Worm (Caenorhabditis elegans) whole organism, L3 larva: ENCODE measurements around the gene kel-1.

Experiments
- R02D3.7 ChIP-seq: fragments of 150-350 bp; optimal IDR thresholded peaks from 2 replicates; lab custom pipeline; 2014; ENCODE audit warnings: missing biosample characterization, missing genetic modification characterization
- ZK546.5 ChIP-seq: sonication (generic microtip); optimal IDR thresholded peaks from 2 replicates; lab custom pipeline; 2017; ENCODE audit warnings: missing biosample characterization, missing genetic modification characterization
- aly-2 ChIP-seq: fragments of 150-350 bp; optimal IDR thresholded peaks from 2 replicates; lab custom pipeline; 2014; ENCODE audit warnings: missing biosample characterization, missing genetic modification characterization
- ama-1 ChIP-seq: fragments of 150-350 bp; optimal IDR thresholded peaks from 2 replicates; lab custom pipeline; 2018
- ceh-28 ChIP-seq: fragments of 150-350 bp; optimal IDR thresholded peaks from 2 replicates; lab custom pipeline; 2014; ENCODE audit warnings: missing biosample characterization, missing genetic modification reagents, missing genetic modification characterization
- ceh-82 ChIP-seq: fragments of 150-350 bp; optimal IDR thresholded peaks from 2 replicates; lab custom pipeline; 2014; ENCODE audit warnings: missing biosample characterization, missing genetic modification characterization
- ceh-9 ChIP-seq: sonication (generic microtip); optimal IDR thresholded peaks from 2 replicates; lab custom pipeline; 2018; ENCODE audit warnings: missing biosample characterization, missing genetic modification characterization
- daf-12 ChIP-seq: fragments of 150-350 bp; optimal IDR thresholded peaks from 2 replicates; lab custom pipeline; 2014; ENCODE audit warnings: missing biosample characterization, missing genetic modification reagents, missing genetic modification characterization
- egl-5 ChIP-seq: fragments of 150-350 bp; optimal IDR thresholded peaks from 2 replicates; lab custom pipeline; 2017; ENCODE audit warnings: missing biosample characterization, missing genetic modification reagents, missing genetic modification characterization, inconsistent platforms
- elt-1 ChIP-seq: fragments of 150-350 bp; optimal IDR thresholded peaks from 2 replicates; lab custom pipeline; 2014; ENCODE audit warnings: missing biosample characterization, missing genetic modification characterization
- elt-2 ChIP-seq: sonication (generic microtip); optimal IDR thresholded peaks from 2 replicates; lab custom pipeline; 2016; ENCODE audit warnings: missing genetic modification reagents, mild to moderate bottlenecking, missing genetic modification characterization, missing compliant biosample characterization
- elt-3 ChIP-seq, 3 experiments: fragments of 150-350 bp in 1 of 3; sonication (generic microtip) in 2 of 3; optimal IDR thresholded peaks; 2 replicates in 2 of 3; 4 replicates in 1 of 3; lab custom pipeline; 2014 to 2017; ENCODE audit warnings: missing biosample characterization in 3 of 3, missing genetic modification characterization in 3 of 3
- eor-1 ChIP-seq, 2 experiments: fragments of 150-350 bp; optimal IDR thresholded peaks; 2 replicates each; lab custom pipeline; 2014 to 2018; ENCODE audit warnings: missing biosample characterization in 2 of 2, missing genetic modification characterization in 2 of 2
- fkh-10 ChIP-seq: sonication (generic microtip); optimal IDR thresholded peaks from 2 replicates; lab custom pipeline; 2017; ENCODE audit warnings: missing biosample characterization, missing genetic modification reagents, missing genetic modification characterization
- fos-1 ChIP-seq: fragments of 150-350 bp; optimal IDR thresholded peaks from 2 replicates; lab custom pipeline; 2014; ENCODE audit warnings: missing biosample characterization, missing genetic modification characterization
- hmg-11 ChIP-seq: sonication (generic microtip); optimal IDR thresholded peaks from 2 replicates; lab custom pipeline; 2016; ENCODE audit warnings: missing genetic modification characterization, missing compliant biosample characterization
- jun-1 ChIP-seq: fragments of 150-350 bp; optimal IDR thresholded peaks from 2 replicates; lab custom pipeline; 2014; ENCODE audit warnings: missing biosample characterization, missing genetic modification reagents, missing genetic modification characterization
- lin-15B ChIP-seq: fragments of 150-350 bp; optimal IDR thresholded peaks from 2 replicates; lab custom pipeline; 2014; ENCODE audit warnings: missing biosample characterization, missing genetic modification characterization
- lin-39 ChIP-seq: fragments of 150-350 bp; optimal IDR thresholded peaks from 2 replicates; lab custom pipeline; 2018; ENCODE audit warnings: missing biosample characterization, missing genetic modification reagents, missing genetic modification characterization
- lsy-12 ChIP-seq: sonication (generic microtip); optimal IDR thresholded peaks from 2 replicates; lab custom pipeline; 2016; ENCODE audit warnings: mild to moderate bottlenecking, missing genetic modification characterization, missing compliant biosample characterization
- mdl-1 ChIP-seq: fragments of 150-350 bp; optimal IDR thresholded peaks from 2 replicates; lab custom pipeline; 2014; ENCODE audit warnings: missing biosample characterization, missing genetic modification characterization
- mml-1 ChIP-seq: fragments of 150-350 bp; sonication (generic microtip); optimal IDR thresholded peaks from 3 replicates; lab custom pipeline; 2014; ENCODE audit warnings: missing biosample characterization, missing genetic modification characterization
- nfya-1 ChIP-seq: sonication (generic microtip); optimal IDR thresholded peaks from 2 replicates; lab custom pipeline; 2017; ENCODE audit warnings: missing genetic modification characterization, mild to moderate bottlenecking, missing compliant biosample characterization, antibody characterized with exemption, moderate library complexity; ENCODE audit not compliant: insufficient read depth
- nhr-12 ChIP-seq: fragments of 150-350 bp; optimal IDR thresholded peaks from 2 replicates; lab custom pipeline; 2014; ENCODE audit warnings: missing biosample characterization, missing genetic modification characterization
- nhr-23 ChIP-seq: fragments of 150-350 bp; optimal IDR thresholded peaks from 2 replicates; lab custom pipeline; 2014; ENCODE audit warnings: missing biosample characterization, missing genetic modification reagents, missing genetic modification characterization
- nhr-237 ChIP-seq: fragments of 150-350 bp; optimal IDR thresholded peaks from 2 replicates; lab custom pipeline; 2014; ENCODE audit warnings: missing biosample characterization, missing genetic modification characterization
- nhr-25 ChIP-seq: sonication (generic microtip); optimal IDR thresholded peaks from 2 replicates; lab custom pipeline; 2017; ENCODE audit warnings: missing biosample characterization, missing genetic modification characterization
- nhr-28 ChIP-seq: fragments of 150-350 bp; optimal IDR thresholded peaks from 2 replicates; lab custom pipeline; 2014; ENCODE audit warnings: missing biosample characterization, missing genetic modification characterization
- nhr-43 ChIP-seq: sonication (generic microtip); optimal IDR thresholded peaks from 2 replicates; lab custom pipeline; 2016; ENCODE audit warnings: mild to moderate bottlenecking, missing genetic modification characterization, missing compliant biosample characterization; ENCODE audit not compliant: poor library complexity, severe bottlenecking
- nhr-67 ChIP-seq: fragments of 150-350 bp; optimal IDR thresholded peaks from 2 replicates; lab custom pipeline; 2014; ENCODE audit warnings: missing biosample characterization, missing genetic modification characterization
- nhr-76 ChIP-seq: fragments of 150-350 bp; sonication (generic microtip); optimal IDR thresholded peaks from 5 replicates; lab custom pipeline; 2014; ENCODE audit warnings: missing biosample characterization, missing genetic modification characterization
- nhr-77 ChIP-seq: fragments of 150-350 bp; optimal IDR thresholded peaks from 2 replicates; lab custom pipeline; 2014; ENCODE audit warnings: missing biosample characterization, missing genetic modification characterization
- pha-4 ChIP-seq: fragments of 150-350 bp; optimal IDR thresholded peaks from 2 replicates; lab custom pipeline; 2014; ENCODE audit warnings: missing biosample characterization, missing genetic modification reagents, missing genetic modification characterization
- pqm-1 ChIP-seq: fragments of 150-350 bp; optimal IDR thresholded peaks from 2 replicates; lab custom pipeline; 2017; ENCODE audit warnings: missing biosample characterization, missing genetic modification characterization, inconsistent platforms
- sea-2 ChIP-seq: fragments of 150-350 bp; sonication (generic microtip); optimal IDR thresholded peaks from 4 replicates; lab custom pipeline; 2014; ENCODE audit warnings: missing biosample characterization, missing genetic modification reagents, missing genetic modification characterization
- skn-1 ChIP-seq: fragments of 150-350 bp; optimal IDR thresholded peaks from 2 replicates; lab custom pipeline; 2014; ENCODE audit warnings: missing biosample characterization, missing genetic modification characterization
- snpc-4 ChIP-seq: fragments of 150-350 bp; optimal IDR thresholded peaks from 2 replicates; lab custom pipeline; 2014; ENCODE audit warnings: missing biosample characterization, missing genetic modification characterization
- tbx-2 ChIP-seq: sonication (generic microtip); optimal IDR thresholded peaks from 2 replicates; lab custom pipeline; 2016; ENCODE audit warnings: mild to moderate bottlenecking, missing genetic modification characterization, missing compliant biosample characterization
- unc-39 ChIP-seq: sonication (generic microtip); optimal IDR thresholded peaks from 4 replicates; lab custom pipeline; 2017; ENCODE audit warnings: missing biosample characterization, missing genetic modification characterization
- unc-62 ChIP-seq: fragments of 150-350 bp; sonication (generic microtip); optimal IDR thresholded peaks from 4 replicates; lab custom pipeline; 2014; ENCODE audit warnings: missing biosample characterization, missing genetic modification reagents, missing genetic modification characterization
- ztf-11 ChIP-seq: fragments of 150-350 bp; optimal IDR thresholded peaks from 2 replicates; lab custom pipeline; 2014; ENCODE audit warnings: missing biosample characterization, missing genetic modification characterization
- ztf-4 ChIP-seq: fragments of 150-350 bp; optimal IDR thresholded peaks from 2 replicates; lab custom pipeline; 2014; ENCODE audit warnings: missing biosample characterization, missing genetic modification characterization

Gene kel-1

ce11 chrII:11652679-11653174, 36.0 kb upstream of the kel-1 start, which contains the start of the genes rad-23 and rpn-12 (continued):
- TF ChIP-seq elt-1 (no peak), ztf-4 (tag; lab: Kevin White, UChicago) (no peak), tbx-2 (tag; lab: Kevin White, UChicago) (no peak), pha-4 (tag; lab: Kevin White, UChicago) (peak; percentile 90), hmg-11 (tag; lab: Kevin White, UChicago) (no peak), fkh-10 (GFP tag; lab: Kevin White, UChicago) (no peak), lin-39 (peak; percentile 69), R02D3.7 (tag; lab: Kevin White, UChicago) (peak; percentile 87), ceh-28 (tag; lab: Kevin White, UChicago) (no peak), daf-12 (no peak), unc-62 (no peak), nhr-43 (peak; percentile 28), nhr-25 (tag; lab: Kevin White, UChicago) (peak; percentile 26), eor-1 (tag; optimal IDR thresholded peaks at IDR 0.05; lab: Kevin White, UChicago) (no peak)

- TF ChIP-seq lin-39 (no peak), fos-1 (tag; lab: Kevin White, UChicago) (no peak), pqm-1 (tag; lab: Kevin White, UChicago) (no peak), nhr-23 (peak; percentile 13), R02D3.7 (tag; lab: Kevin White, UChicago) (no peak)
Observed at ce11 chrII:11657079-11657478, 31.7 kb upstream of the kel-1 start, which contains the start of gene nep-1. TSS of gene nep-1 (minus strand) at chrII:11657179.

DNA sequence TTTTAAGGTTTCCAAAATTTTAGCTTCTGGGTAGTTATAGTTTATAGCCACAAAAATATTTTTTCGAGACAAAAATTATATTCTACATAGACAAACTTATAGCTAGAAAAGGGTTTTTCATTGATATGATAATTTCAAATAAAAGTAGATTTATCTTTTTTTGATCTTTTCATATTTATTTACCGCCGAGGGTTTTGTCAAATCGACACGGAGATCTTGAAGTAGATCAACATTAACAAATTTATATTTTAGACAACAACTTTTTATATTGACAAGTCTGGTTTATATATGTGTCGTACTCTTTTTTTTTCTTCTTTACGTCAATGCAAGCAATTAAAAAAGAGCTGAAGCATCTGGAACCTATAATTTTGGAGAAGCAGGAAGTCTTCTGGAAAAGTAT, 29.9 kb upstream of the kel-1 start:
- TF ChIP-seq nhr-25 (tag; lab: Kevin White, UChicago) (no peak), pha-4 (tag; lab: Kevin White, UChicago) (no peak), mml-1 (tag; lab: Kevin White, UChicago) (no peak), hmg-11 (tag; lab: Kevin White, UChicago) (no peak), lin-15B (tag; lab: Kevin White, UChicago) (no peak), elt-2 (tag; lab: Kevin White, UChicago) (no peak), egl-5 (tag; lab: Kevin White, UChicago) (no peak), jun-1 (no peak), tbx-2 (tag; lab: Kevin White, UChicago) (no peak), nhr-237 (tag; lab: Kevin White, UChicago) (no peak), nhr-67 (tag; lab: Kevin White, UChicago) (no peak), elt-1 (no peak), snpc-4 (tag; lab: Kevin White, UChicago) (no peak), ZK546.5 (tag; lab: Kevin White, UChicago) (no peak), R02D3.7 (tag; lab: Kevin White, UChicago) (no peak), nhr-43 (no peak), elt-3 (tag; optimal IDR thresholded peaks at IDR 0.05; lab: Kevin White, UChicago) (no peak)

DNA sequence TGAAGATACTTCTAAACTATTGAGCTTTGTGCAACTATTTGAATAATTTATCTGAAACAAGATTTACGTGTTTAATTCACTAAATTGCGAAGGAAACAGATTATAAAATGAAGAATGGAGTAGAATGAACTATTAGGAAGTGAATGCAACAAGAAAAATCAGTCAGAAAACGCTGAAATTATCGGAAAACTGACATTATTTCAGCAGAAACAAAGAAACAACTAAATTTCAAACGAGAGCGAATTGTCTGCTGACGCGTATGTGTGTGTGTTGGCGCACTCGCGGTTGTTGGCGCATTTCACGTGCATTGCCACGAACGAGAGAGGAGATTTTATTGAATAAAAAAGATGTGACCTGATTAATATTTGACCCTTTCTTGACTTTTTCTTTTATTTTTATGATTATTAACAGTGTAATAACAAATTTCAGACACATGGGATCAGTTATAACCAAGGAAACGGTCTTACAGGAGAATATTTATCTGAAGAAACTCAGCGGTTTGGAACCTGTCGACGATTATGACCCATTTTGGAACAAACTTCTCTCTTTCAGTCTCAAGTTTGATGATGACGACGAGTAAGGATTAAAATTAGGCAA, 12.8 kb upstream of the kel-1 start, which contains the start of the genes trr-1 and C47D12.2:
Gene trr-1, minus strand, starts transcription at position 51 of the 597 bp plus-strand sequence.
Gene C47D12.2, plus strand, starts transcription at position 430 of the 597 bp plus-strand sequence.
- TF ChIP-seq lin-39 (peak; percentile 22), elt-2 (tag; lab: Kevin White, UChicago) (peak; percentile 40), elt-1 (no peak), tbx-2 (tag; lab: Kevin White, UChicago) (no peak), skn-1 (tag; lab: Kevin White, UChicago) (peak; percentile 16), nhr-23 (peak; percentile 79), ztf-4 (tag; lab: Kevin White, UChicago) (no peak), nfya-1 (tag; lab: Kevin White, UChicago) (no peak), nhr-28 (tag; lab: Kevin White, UChicago) (no peak), mdl-1 (tag; lab: Kevin White, UChicago) (no peak), sea-2 (GFP tag; lab: Kevin White, UChicago) (no peak), nhr-237 (tag; lab: Kevin White, UChicago) (no peak), hmg-11 (tag; lab: Kevin White, UChicago) (no peak), ZK546.5 (tag; lab: Kevin White, UChicago) (no peak), nhr-77 (no peak), ama-1 (lab: Kevin White, UChicago) (no peak), nhr-67 (tag; lab: Kevin White, UChicago) (no peak), ceh-28 (tag; lab: Kevin White, UChicago) (no peak), fkh-10 (GFP tag; lab: Kevin White, UChicago) (no peak), R02D3.7 (tag; lab: Kevin White, UChicago) (peak; percentile 79), lin-15B (tag; lab: Kevin White, UChicago) (peak; percentile 81), daf-12 (no peak), ceh-9 (tag; lab: Kevin White, UChicago) (no peak), nhr-12 (tag; lab: Kevin White, UChicago) (no peak), pha-4 (tag; lab: Kevin White, UChicago) (no peak), ztf-11 (tag; lab: Kevin White, UChicago) (no peak), elt-3 (tag; optimal IDR thresholded peaks at IDR 0.05; lab: Kevin White, UChicago) (no peak), nhr-25 (tag; lab: Kevin White, UChicago) (peak; percentile 78), lsy-12 (tag; lab: Kevin White, UChicago) (peak; percentile 10), nhr-76 (no peak), jun-1 (no peak), unc-39 (no peak), ceh-82 (tag; lab: Kevin White, UChicago) (no peak), pqm-1 (tag; lab: Kevin White, UChicago) (peak; percentile 23), aly-2 (tag; lab: Kevin White, UChicago) (no peak), eor-1 (tag; optimal IDR thresholded peaks at IDR 0.05; lab: Kevin White, UChicago) (no peak)
